Worm (Caenorhabditis elegans): ENCODE results near the gene srh-10.
"Not testable (repeated sequence)": the region's sequence is repeated elsewhere in the genome, so short reads cannot be mapped to it uniquely, and the experiment has no call there.

srh-10 gene

DNA sequence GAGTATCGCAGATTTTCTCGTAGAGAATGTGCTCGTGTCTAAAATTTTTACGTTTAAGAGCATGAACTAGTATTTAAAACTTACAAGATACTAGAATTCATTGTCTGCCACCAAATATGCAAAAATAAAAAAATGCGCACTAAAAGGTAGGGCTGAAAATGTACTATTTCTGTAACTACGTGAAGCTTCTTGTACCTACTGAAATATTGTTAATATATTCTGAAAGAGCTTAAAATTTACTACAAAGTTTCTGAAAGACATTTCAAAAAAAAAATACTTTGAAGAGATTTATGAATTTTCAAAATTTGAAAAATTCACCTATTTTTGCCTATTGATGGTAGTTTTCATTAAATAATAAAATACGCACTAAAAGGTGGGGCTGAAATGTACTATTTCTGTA is 3.0 kb upstream of the srh-10 start, which contains the start of gene fbxa-214:
Gene fbxa-214, minus strand, starts transcription at position 101 of the 400 bp plus-strand sequence.
- not testable (repeated sequence) for TF ChIP-seq jun-1, snpc-4, ceh-9 (tag; optimal IDR thresholded peaks at IDR 0.05)

DNA sequence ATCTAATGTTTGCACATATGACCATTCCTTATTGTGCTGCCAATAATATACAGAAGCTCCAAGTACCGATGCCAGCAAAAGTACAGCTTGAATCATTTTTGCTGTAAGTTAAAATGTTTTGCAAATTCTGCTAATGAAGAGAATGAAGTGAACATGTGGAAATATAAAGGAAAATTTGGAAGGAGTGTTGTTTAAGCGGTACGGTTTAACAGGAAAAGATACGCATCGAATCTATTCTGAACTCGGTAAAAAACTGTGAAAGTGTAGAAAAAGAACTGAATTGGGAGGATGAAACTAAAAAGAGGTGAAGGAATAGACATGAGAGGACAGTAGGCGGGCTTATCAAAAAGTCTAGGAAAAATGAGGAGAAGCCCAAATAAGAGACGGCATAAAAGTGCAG is 3.6 kb downstream of the srh-10 start, which contains the start of gene Y38A10A.2:
Gene Y38A10A.2, minus strand, starts transcription at position 101 of the 400 bp plus-strand sequence.
- TF ChIP-seq nhr-11 (tag; optimal IDR thresholded peaks at IDR 0.05), result no peak
- TF ChIP-seq snpc-4 (tag; optimal IDR thresholded peaks at IDR 0.05), result no peak
- TF ChIP-seq elt-2 (tag; optimal IDR thresholded peaks at IDR 0.05), result no peak
- TF ChIP-seq eor-1 (tag; optimal IDR thresholded peaks at IDR 0.05), result no peak
- no peak for TF ChIP-seq egl-27 (tag; optimal IDR thresholded peaks at IDR 0.05)
- no peak for TF ChIP-seq skn-1 (tag; optimal IDR thresholded peaks at IDR 0.05)
- TF ChIP-seq unc-62 (GFP tag; optimal IDR thresholded peaks at IDR 0.05), result no peak
- no peak for TF ChIP-seq elt-3 (tag; optimal IDR thresholded peaks at IDR 0.05)

DNA sequence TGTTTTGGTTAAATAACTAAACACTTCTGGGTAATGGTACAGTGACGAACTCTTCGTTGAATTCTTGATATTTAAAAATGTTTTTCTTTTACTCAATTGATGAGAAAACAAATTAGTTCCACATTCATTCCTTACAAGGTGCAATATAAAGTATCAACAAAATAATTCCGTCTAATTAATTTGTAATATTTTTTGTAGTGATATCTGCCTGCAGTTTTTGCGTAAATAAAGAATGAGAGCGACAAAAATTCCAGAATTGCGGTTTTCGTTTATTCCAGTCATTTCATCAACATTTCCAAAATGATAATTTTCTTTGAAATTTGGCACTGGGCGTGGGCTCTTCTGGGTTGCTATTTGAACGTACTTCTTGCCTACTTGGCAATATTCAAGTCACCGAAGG is 11.7 kb downstream of the srh-10 start, which contains the start of gene srd-20:
Gene srd-20, plus strand, starts transcription at position 301 of the 400 bp plus-strand sequence.
- TF ChIP-seq ceh-16 (tag; optimal IDR thresholded peaks at IDR 0.05), result no peak
- TF ChIP-seq unc-62 (GFP tag; optimal IDR thresholded peaks at IDR 0.05), result no peak

DNA sequence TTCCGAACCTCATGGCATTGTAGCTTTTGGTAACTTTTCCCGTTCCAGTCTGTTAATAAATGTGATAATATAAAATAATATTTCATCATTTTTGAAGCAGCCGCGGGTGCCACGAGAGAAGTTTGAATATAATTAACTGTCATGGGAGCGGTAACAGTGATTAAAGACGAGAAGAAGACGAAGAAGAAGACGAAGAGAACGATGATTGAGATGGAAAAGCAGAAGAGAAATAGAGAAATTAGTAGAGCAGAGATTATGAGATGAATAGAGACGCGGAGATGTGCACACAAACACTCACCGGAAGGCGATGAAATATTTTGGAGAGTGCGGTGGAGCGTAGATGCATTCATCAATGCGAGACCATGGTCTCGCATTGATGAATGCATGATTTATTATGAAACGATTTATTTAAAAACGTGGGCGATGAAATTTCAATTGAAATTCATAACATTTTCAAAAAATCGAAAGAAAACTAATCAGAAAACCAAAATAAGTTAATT is 13.7 kb downstream of the srh-10 start, which contains the start of gene seip-1:
Gene seip-1, minus strand, starts transcription at position 51 of the 500 bp plus-strand sequence.
- TF ChIP-seq aly-2 (tag; optimal IDR thresholded peaks at IDR 0.05), result no peak
- TF ChIP-seq fkh-10 (GFP tag; optimal IDR thresholded peaks at IDR 0.05), result peak; percentile 33
- peak; percentile 87 for TF ChIP-seq nfya-1 (tag; optimal IDR thresholded peaks at IDR 0.05; ENCODE audit: insufficient read depth)
- peak; percentile 30 for TF ChIP-seq unc-62 (GFP tag; optimal IDR thresholded peaks at IDR 0.05)
- peak; percentile 6 for TF ChIP-seq mdl-1 (tag; optimal IDR thresholded peaks at IDR 0.05)
- TF ChIP-seq eor-1 (tag; optimal IDR thresholded peaks at IDR 0.05), result no peak
- TF ChIP-seq nhr-67 (tag; optimal IDR thresholded peaks at IDR 0.05), result no peak
- no peak for TF ChIP-seq ztf-11 (tag; optimal IDR thresholded peaks at IDR 0.05)
- no peak for TF ChIP-seq ceh-16 (tag; optimal IDR thresholded peaks at IDR 0.05)
- TF ChIP-seq pha-4 (tag; optimal IDR thresholded peaks at IDR 0.05), result peak; percentile 90
- peak; percentile 89 for TF ChIP-seq lin-39 (tag; optimal IDR thresholded peaks at IDR 0.05)
- TF ChIP-seq skn-1 (tag; optimal IDR thresholded peaks at IDR 0.05), result peak; percentile 89
- TF ChIP-seq lsy-12 (tag; optimal IDR thresholded peaks at IDR 0.05), result peak; percentile 25
- no peak for TF ChIP-seq nhr-28 (tag; optimal IDR thresholded peaks at IDR 0.05)
- no peak for TF ChIP-seq nhr-76 (tag; optimal IDR thresholded peaks at IDR 0.05)
- TF ChIP-seq nhr-43 (tag; optimal IDR thresholded peaks at IDR 0.05; ENCODE audit: poor library complexity, severe bottlenecking), result peak; percentile 6
- TF ChIP-seq nhr-77 (tag; optimal IDR thresholded peaks at IDR 0.05), result no peak
- TF ChIP-seq elt-2 (tag; optimal IDR thresholded peaks at IDR 0.05), result peak; percentile 79
- TF ChIP-seq jun-1 (tag; optimal IDR thresholded peaks at IDR 0.05), result peak; percentile 79
- TF ChIP-seq fos-1 (tag; optimal IDR thresholded peaks at IDR 0.05), result peak; percentile 33
- TF ChIP-seq ama-1 (optimal IDR thresholded peaks at IDR 0.05), result peak; percentile 10
- TF ChIP-seq mml-1 (tag; optimal IDR thresholded peaks at IDR 0.05), result no peak
- TF ChIP-seq zag-1 (tag; optimal IDR thresholded peaks at IDR 0.05), result no peak
- TF ChIP-seq nhr-12 (tag; optimal IDR thresholded peaks at IDR 0.05), result no peak
- no peak for TF ChIP-seq elt-1 (tag; optimal IDR thresholded peaks at IDR 0.05)
- peak; percentile 44 for TF ChIP-seq R02D3.7 (tag; optimal IDR thresholded peaks at IDR 0.05)
- TF ChIP-seq sea-2 (GFP tag; optimal IDR thresholded peaks at IDR 0.05), result no peak
- TF ChIP-seq ZK546.5 (tag; optimal IDR thresholded peaks at IDR 0.05), result no peak
- peak; percentile 79 for TF ChIP-seq hmg-11 (tag; optimal IDR thresholded peaks at IDR 0.05)
- no peak for TF ChIP-seq nhr-237 (tag; optimal IDR thresholded peaks at IDR 0.05)
- no peak for TF ChIP-seq elt-3 (tag; optimal IDR thresholded peaks at IDR 0.05)
- peak; percentile 41 for TF ChIP-seq egl-5 (tag; optimal IDR thresholded peaks at IDR 0.05)
- no peak for TF ChIP-seq fkh-2 (tag; optimal IDR thresholded peaks at IDR 0.05)
- peak; percentile 82 for TF ChIP-seq snpc-4 (tag; optimal IDR thresholded peaks at IDR 0.05)
- peak; percentile 55 for TF ChIP-seq nhr-25 (tag; optimal IDR thresholded peaks at IDR 0.05)
- TF ChIP-seq nhr-23 (tag; optimal IDR thresholded peaks at IDR 0.05), result peak; percentile 83
- TF ChIP-seq ceh-9 (tag; optimal IDR thresholded peaks at IDR 0.05), result no peak
- TF ChIP-seq lin-15B (tag; optimal IDR thresholded peaks at IDR 0.05), result peak; percentile 93
- no peak for TF ChIP-seq ztf-4 (tag; optimal IDR thresholded peaks at IDR 0.05)
- no peak for TF ChIP-seq unc-39 (tag; optimal IDR thresholded peaks at IDR 0.05)
- TF ChIP-seq nhr-11 (tag; optimal IDR thresholded peaks at IDR 0.05), result peak; percentile 39
- peak; percentile 32 for TF ChIP-seq egl-27 (tag; optimal IDR thresholded peaks at IDR 0.05)
- peak; percentile 27 for TF ChIP-seq tbx-2 (tag; optimal IDR thresholded peaks at IDR 0.05)
- no peak for TF ChIP-seq daf-12 (tag; optimal IDR thresholded peaks at IDR 0.05)
- peak; percentile 78 for TF ChIP-seq pqm-1 (tag; optimal IDR thresholded peaks at IDR 0.05)
- no peak for TF ChIP-seq ceh-82 (tag; optimal IDR thresholded peaks at IDR 0.05)
